Worm (Caenorhabditis elegans) whole organism, L2 larva: ENCODE results near the gene sqv-1.
"Not testable (repeated sequence)": the region's sequence is repeated elsewhere in the genome, so short reads cannot be mapped to it uniquely, and the experiment has no call there.

Source experiments
- F13H6.1 ChIP-seq: sonication (generic microtip); optimal IDR thresholded peaks from 2 replicates; lab custom pipeline; 2016; ENCODE audit warnings: missing genetic modification characterization, missing compliant biosample characterization
- ama-1 ChIP-seq: fragments of 150-350 bp; optimal IDR thresholded peaks from 2 replicates; lab custom pipeline; 2018; ENCODE audit warnings: inconsistent platforms
- blmp-1 ChIP-seq: sonication (generic microtip); optimal IDR thresholded peaks from 2 replicates; lab custom pipeline; 2017; ENCODE audit warnings: missing genetic modification characterization, mild to moderate bottlenecking, missing compliant biosample characterization, antibody characterized with exemption, moderate library complexity; ENCODE audit not compliant: insufficient read depth
- dmd-4 ChIP-seq: sonication (generic microtip); optimal IDR thresholded peaks from 2 replicates; lab custom pipeline; 2017; ENCODE audit warnings: missing biosample characterization, missing genetic modification characterization
- egl-27 ChIP-seq: sonication (generic microtip); optimal IDR thresholded peaks from 3 replicates; lab custom pipeline; 2017; ENCODE audit warnings: missing biosample characterization, missing genetic modification reagents, missing genetic modification characterization
- fos-1 ChIP-seq: fragments of 150-350 bp; optimal IDR thresholded peaks from 2 replicates; lab custom pipeline; 2014; ENCODE audit warnings: missing biosample characterization, missing genetic modification characterization
- lin-13 ChIP-seq: fragments of 150-350 bp; optimal IDR thresholded peaks from 2 replicates; lab custom pipeline; 2014; ENCODE audit warnings: missing biosample characterization, missing genetic modification reagents, missing genetic modification characterization
- lsy-2 ChIP-seq, 2 experiments: fragments of 150-350 bp in 1 of 2; sonication (generic microtip) in 1 of 2; optimal IDR thresholded peaks; 2 replicates each; lab custom pipeline; 2014 to 2017; ENCODE audit warnings: missing biosample characterization in 2 of 2, missing genetic modification characterization in 2 of 2
- mab-5 ChIP-seq: fragments of 150-350 bp; optimal IDR thresholded peaks from 2 replicates; lab custom pipeline; 2014; ENCODE audit warnings: missing biosample characterization, missing genetic modification characterization
- nhr-12 ChIP-seq: fragments of 150-350 bp; optimal IDR thresholded peaks from 2 replicates; lab custom pipeline; 2014; ENCODE audit warnings: missing biosample characterization, missing genetic modification characterization
- skn-1 ChIP-seq: sonication (generic microtip); optimal IDR thresholded peaks from 2 replicates; lab custom pipeline; 2017; ENCODE audit warnings: missing biosample characterization, missing genetic modification characterization
- snpc-4 ChIP-seq: fragments of 150-350 bp; optimal IDR thresholded peaks from 2 replicates; lab custom pipeline; 2014; ENCODE audit warnings: missing biosample characterization, missing genetic modification characterization
- unc-39 ChIP-seq: fragments of 150-350 bp; optimal IDR thresholded peaks from 2 replicates; lab custom pipeline; 2014; ENCODE audit warnings: missing biosample characterization, missing genetic modification characterization
- zag-1 ChIP-seq: fragments of 150-350 bp; optimal IDR thresholded peaks from 2 replicates; lab custom pipeline; 2014; ENCODE audit warnings: missing biosample characterization, missing genetic modification characterization

DNA sequence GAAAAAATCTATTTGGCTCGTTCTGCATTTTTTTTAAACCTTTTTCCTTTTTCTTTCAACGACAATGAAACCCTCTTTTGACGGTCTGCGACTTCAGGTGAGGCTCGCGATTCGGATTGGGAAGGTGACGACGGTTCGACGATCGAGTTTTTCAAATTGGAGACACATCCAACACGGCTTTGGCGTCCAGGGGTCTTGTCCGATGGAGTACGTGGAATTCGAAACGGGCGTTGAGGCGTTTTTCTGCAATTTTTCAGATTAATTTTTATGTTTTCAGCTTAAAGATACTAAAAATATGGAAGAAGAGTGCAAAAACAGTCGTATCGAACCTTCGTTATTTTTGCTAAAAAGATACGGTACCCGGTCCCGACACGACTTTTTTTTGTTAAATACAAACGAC is 28.2 kb downstream of the sqv-1 start, which contains the start of gene D2096.10:
- TF ChIP-seq mab-5; egl-27 (tag; lab: Kevin White, UChicago); unc-39 (tag; lab: Kevin White, UChicago); dmd-4; zag-1 (tag; lab: Kevin White, UChicago); blmp-1 (tag; lab: Kevin White, UChicago); snpc-4 (tag; lab: Kevin White, UChicago); lin-13 (GFP tag; lab: Kevin White, UChicago); lsy-2 (tag; optimal IDR thresholded peaks at IDR 0.05; lab: Kevin White, UChicago); fos-1 (tag; lab: Kevin White, UChicago); F13H6.1 (tag; lab: Kevin White, UChicago); ama-1 (lab: Kevin White, UChicago); nhr-12 (tag; lab: Kevin White, UChicago); skn-1: not testable (repeated sequence)
